Fruit fly (Drosophila melanogaster) whole organism, embryonic: ENCODE results near the gene GluProRS.

ENCODE experiments used
- Abd-B ChIP-seq: fragments of 200-800 bp; sonication (Bioruptor generic); optimal IDR thresholded peaks from 2 replicates; lab custom pipeline; 2018; ENCODE audit warnings: missing biosample characterization, mild to moderate bottlenecking, missing genetic modification characterization, moderate library complexity
- Ada2b ChIP-seq: fragments of 200-800 bp; sonication (Bioruptor generic); IDR thresholded peaks from 2 replicates; pipeline ENCODE4 v1.3.6; 2022; ENCODE audit warnings: missing biosample characterization, missing genetic modification characterization
- Atf-2 ChIP-seq: fragments of 200-800 bp; sonication (Bioruptor generic); optimal IDR thresholded peaks from 2 replicates; lab custom pipeline; 2016; ENCODE audit warnings: missing biosample characterization, missing genetic modification characterization
- Atf3 ChIP-seq: fragments of 200-800 bp; sonication (Bioruptor generic); optimal IDR thresholded peaks from 3 replicates; lab custom pipeline; 2016; ENCODE audit warnings: missing biosample characterization, missing genetic modification characterization
- Awh ChIP-seq: fragments of 200-800 bp; sonication (Bioruptor generic); IDR thresholded peaks from 2 replicates; pipeline ENCODE4, ENCODE4 v1.3.6; 2022; ENCODE audit warnings: missing biosample characterization, missing genetic modification characterization
- CG10462 ChIP-seq: fragments of 200-800 bp; sonication (Bioruptor generic); optimal IDR thresholded peaks from 2 replicates; lab custom pipeline; 2016; ENCODE audit warnings: missing biosample characterization, missing genetic modification characterization
- CG10959 ChIP-seq: fragments of 200-800 bp; sonication (Bioruptor generic); IDR thresholded peaks from 2 replicates; pipeline ENCODE4 v1.3.6; 2022; ENCODE audit warnings: missing biosample characterization, missing genetic modification characterization
- CG13775 ChIP-seq: fragments of 200-800 bp; sonication (Bioruptor generic); optimal IDR thresholded peaks from 3 replicates; lab custom pipeline; 2017; ENCODE audit warnings: missing biosample characterization, mild to moderate bottlenecking, missing genetic modification characterization
- CG13894 ChIP-seq: fragments of 200-800 bp; sonication (Bioruptor generic); optimal IDR thresholded peaks from 3 replicates; lab custom pipeline; 2018; ENCODE audit warnings: missing biosample characterization, mild to moderate bottlenecking, missing genetic modification characterization, moderate library complexity
- CG14441 ChIP-seq: fragments of 200-800 bp; sonication (Bioruptor generic); IDR thresholded peaks from 2 replicates; pipeline ENCODE4 v1.3.6; 2022; ENCODE audit warnings: missing biosample characterization, missing genetic modification characterization
- CG17359 ChIP-seq: fragments of 200-800 bp; sonication (Bioruptor generic); optimal IDR thresholded peaks from 3 replicates; lab custom pipeline; 2018; ENCODE audit warnings: missing biosample characterization, mild to moderate bottlenecking, missing genetic modification characterization, moderate library complexity
- CG17802 ChIP-seq: fragments of 200-800 bp; sonication (Bioruptor generic); optimal IDR thresholded peaks from 2 replicates; lab custom pipeline; 2018; ENCODE audit warnings: missing biosample characterization, mild to moderate bottlenecking, missing genetic modification characterization, moderate library complexity
- CG2120 ChIP-seq: fragments of 200-800 bp; sonication (Bioruptor generic); optimal IDR thresholded peaks from 3 replicates; lab custom pipeline; 2016; ENCODE audit warnings: missing biosample characterization, missing genetic modification characterization
- CG30431 ChIP-seq: fragments of 200-800 bp; sonication (Bioruptor generic); optimal IDR thresholded peaks from 2 replicates; lab custom pipeline; 2017; ENCODE audit warnings: missing biosample characterization, missing genetic modification characterization
- CG4730 ChIP-seq: fragments of 200-800 bp; sonication (Bioruptor generic); IDR thresholded peaks from 2 replicates; pipeline ENCODE4 v1.3.6; 2022; ENCODE audit warnings: missing biosample characterization, missing genetic modification characterization
- CG5245 ChIP-seq: fragments of 200-800 bp; sonication (Bioruptor generic); optimal IDR thresholded peaks from 3 replicates; lab custom pipeline; 2016; ENCODE audit warnings: missing biosample characterization, missing genetic modification characterization
- CG6765 ChIP-seq: fragments of 200-800 bp; sonication (Bioruptor generic); optimal IDR thresholded peaks from 3 replicates; lab custom pipeline; 2017; ENCODE audit warnings: missing biosample characterization, mild to moderate bottlenecking, missing genetic modification characterization
- CG6813 ChIP-seq: fragments of 200-800 bp; sonication (Bioruptor generic); optimal IDR thresholded peaks from 2 replicates; lab custom pipeline; 2017; ENCODE audit warnings: missing biosample characterization, missing genetic modification characterization, mild to moderate bottlenecking, moderate library complexity, missing genetic modification reagents
- CG9727 ChIP-seq: fragments of 200-800 bp; sonication (Bioruptor generic); optimal IDR thresholded peaks from 3 replicates; lab custom pipeline; 2017; ENCODE audit warnings: missing biosample characterization, mild to moderate bottlenecking, missing genetic modification characterization
- CoRest ChIP-seq: fragments of 200-800 bp; sonication (Bioruptor generic); optimal IDR thresholded peaks from 3 replicates; lab custom pipeline; 2018; ENCODE audit warnings: missing biosample characterization, mild to moderate bottlenecking, missing genetic modification characterization, moderate library complexity
- CrebB ChIP-seq: fragments of 200-800 bp; sonication (Bioruptor generic); optimal IDR thresholded peaks from 3 replicates; lab custom pipeline; 2018; ENCODE audit warnings: missing biosample characterization, mild to moderate bottlenecking, missing genetic modification characterization
- D ChIP-seq, 2 experiments: fragments of 200-800 bp in 1 of 2; fragments of >200 bp in 1 of 2; sonication (Bioruptor generic) in 1 of 2; optimal IDR thresholded peaks; 2 replicates in 1 of 2; 3 replicates in 1 of 2; lab custom pipeline; 2017; ENCODE audit warnings: mild to moderate bottlenecking in 1 of 2, missing biosample characterization in 1 of 2, missing genetic modification characterization in 1 of 2, missing genetic modification reagents in 1 of 2
- Dip3 ChIP-seq: fragments of 200-800 bp; sonication (Bioruptor generic); optimal IDR thresholded peaks from 3 replicates; lab custom pipeline; 2016; ENCODE audit warnings: missing biosample characterization, missing genetic modification characterization
- ERR ChIP-seq: fragments of 200-800 bp; sonication (Bioruptor generic); optimal IDR thresholded peaks from 2 replicates; lab custom pipeline; 2016; ENCODE audit warnings: missing biosample characterization, missing genetic modification characterization
- H15 ChIP-seq: fragments of 200-800 bp; sonication (Bioruptor generic); IDR thresholded peaks from 3 replicates; pipeline ENCODE4 v1.3.6; 2022; ENCODE audit warnings: missing biosample characterization, missing genetic modification characterization
- Hand ChIP-seq: fragments of 200-800 bp; sonication (Bioruptor generic); optimal IDR thresholded peaks from 2 replicates; lab custom pipeline; 2017; ENCODE audit warnings: mild to moderate bottlenecking, missing biosample characterization, missing genetic modification reagents, missing genetic modification characterization
- Hmx ChIP-seq: fragments of 200-800 bp; sonication (Bioruptor generic); optimal IDR thresholded peaks from 2 replicates; lab custom pipeline; 2016; ENCODE audit warnings: missing biosample characterization, missing genetic modification characterization
- Hr39 ChIP-seq: fragments of >200 bp; optimal IDR thresholded peaks from 2 replicates; lab custom pipeline; 2017
- Lhr ChIP-seq: fragments of 200-800 bp; sonication (Bioruptor generic); optimal IDR thresholded peaks from 3 replicates; lab custom pipeline; 2017; ENCODE audit warnings: mild to moderate bottlenecking, missing biosample characterization, missing genetic modification reagents, missing genetic modification characterization
- MESR4 ChIP-seq: fragments of 200-800 bp; sonication (Bioruptor generic); optimal IDR thresholded peaks from 2 replicates; lab custom pipeline; 2018; ENCODE audit warnings: missing biosample characterization, mild to moderate bottlenecking, missing genetic modification characterization, moderate library complexity
- NFAT ChIP-seq: fragments of 200-800 bp; sonication (Bioruptor generic); IDR thresholded peaks from 2 replicates; pipeline ENCODE4 v1.3.6; 2022; ENCODE audit warnings: missing biosample characterization, missing genetic modification characterization
- Tbp ChIP-seq: fragments of >200 bp; optimal IDR thresholded peaks from 2 replicates; lab custom pipeline; 2018; ENCODE audit warnings: missing biosample characterization, missing genetic modification characterization
- Vsx1 ChIP-seq: fragments of 200-800 bp; sonication (Bioruptor generic); optimal IDR thresholded peaks from 2 replicates; lab custom pipeline; 2017; ENCODE audit warnings: missing biosample characterization, mild to moderate bottlenecking, missing genetic modification characterization, missing genetic modification reagents
- ab ChIP-seq: fragments of 200-800 bp; sonication (Bioruptor generic); optimal IDR thresholded peaks from 2 replicates; lab custom pipeline; 2016; ENCODE audit warnings: missing biosample characterization, missing genetic modification characterization
- cato ChIP-seq: fragments of 200-800 bp; sonication (Bioruptor generic); optimal IDR thresholded peaks from 2 replicates; lab custom pipeline; 2016; ENCODE audit warnings: missing biosample characterization, missing genetic modification characterization, borderline replicate concordance
- cg ChIP-seq: fragments of 200-800 bp; sonication (Bioruptor generic); optimal IDR thresholded peaks from 3 replicates; lab custom pipeline; 2019; ENCODE audit warnings: missing biosample characterization, mild to moderate bottlenecking, missing genetic modification characterization, moderate library complexity
- dati ChIP-seq: fragments of 200-800 bp; sonication (Bioruptor generic); IDR thresholded peaks from 2 replicates; pipeline ENCODE4 v1.3.6; 2022; ENCODE audit warnings: missing biosample characterization, missing genetic modification characterization
- gfzf ChIP-seq: fragments of 200-800 bp; sonication (Bioruptor generic); optimal IDR thresholded peaks from 2 replicates; lab custom pipeline; 2016; ENCODE audit warnings: missing biosample characterization, mild to moderate bottlenecking, missing genetic modification characterization, moderate library complexity
- gsb-n ChIP-seq: fragments of 200-800 bp; sonication (Bioruptor generic); optimal IDR thresholded peaks from 3 replicates; lab custom pipeline; 2018; ENCODE audit warnings: missing biosample characterization, mild to moderate bottlenecking, missing genetic modification characterization
- hb ChIP-seq: fragments of 200-800 bp; sonication (Bioruptor generic); IDR thresholded peaks from 3 replicates; pipeline ENCODE4 v1.3.6; 2022; ENCODE audit warnings: missing biosample characterization, missing genetic modification characterization; ENCODE audit not compliant: partially characterized antibody
- lola ChIP-seq, 3 experiments: fragments of >200 bp in 2 of 3; fragments of 200-800 bp in 1 of 3; sonication (Bioruptor generic) in 1 of 3; optimal IDR thresholded peaks; 2 replicates each; lab custom pipeline; 2017 to 2019; ENCODE audit warnings: missing biosample characterization in 3 of 3, missing genetic modification characterization in 3 of 3, mild to moderate bottlenecking in 1 of 3, moderate library complexity in 1 of 3
- odd ChIP-seq: fragments of 200-800 bp; sonication (Bioruptor generic); optimal IDR thresholded peaks from 2 replicates; lab custom pipeline; 2017; ENCODE audit warnings: missing biosample characterization, mild to moderate bottlenecking, missing genetic modification characterization
- phol ChIP-seq: fragments of 200-800 bp; sonication (Bioruptor generic); optimal IDR thresholded peaks from 3 replicates; lab custom pipeline; 2018; ENCODE audit warnings: missing biosample characterization, mild to moderate bottlenecking, missing genetic modification characterization, moderate library complexity
- ro ChIP-seq: fragments of 200-800 bp; sonication (Bioruptor generic); IDR thresholded peaks from 2 replicates; pipeline ENCODE4 v1.3.6; 2022; ENCODE audit warnings: missing biosample characterization, missing genetic modification characterization
- sens-2 ChIP-seq: fragments of 200-800 bp; sonication (Bioruptor generic); IDR thresholded peaks from 2 replicates; pipeline ENCODE4 v1.3.6; 2022; ENCODE audit warnings: missing biosample characterization, missing genetic modification characterization
- shn ChIP-seq: fragments of 200-800 bp; sonication (Bioruptor generic); optimal IDR thresholded peaks from 3 replicates; lab custom pipeline; 2016; ENCODE audit warnings: missing biosample characterization, missing genetic modification characterization
- slp2 ChIP-seq: fragments of 200-800 bp; sonication (Bioruptor generic); optimal IDR thresholded peaks from 2 replicates; lab custom pipeline; 2016; ENCODE audit warnings: missing biosample characterization, missing genetic modification characterization
- ttk ChIP-seq: fragments of 200-800 bp; sonication (Bioruptor generic); IDR thresholded peaks from 2 replicates; pipeline ENCODE4 v2.1.2; 2022; ENCODE audit warnings: missing biosample characterization, missing genetic modification characterization
- wek ChIP-seq: fragments of 200-800 bp; sonication (Bioruptor generic); optimal IDR thresholded peaks from 3 replicates; lab custom pipeline; 2018; ENCODE audit warnings: missing biosample characterization, mild to moderate bottlenecking, missing genetic modification characterization, moderate library complexity
- z ChIP-seq: fragments of 200-800 bp; sonication (Bioruptor generic); IDR thresholded peaks from 3 replicates; pipeline ENCODE4 v1.3.6; 2022; ENCODE audit warnings: missing biosample characterization, missing genetic modification characterization
- zen ChIP-seq: fragments of 200-800 bp; sonication (Bioruptor generic); optimal IDR thresholded peaks from 3 replicates; lab custom pipeline; 2018; ENCODE audit warnings: missing biosample characterization, mild to moderate bottlenecking, missing genetic modification characterization, moderate library complexity

GluProRS gene

DNA sequence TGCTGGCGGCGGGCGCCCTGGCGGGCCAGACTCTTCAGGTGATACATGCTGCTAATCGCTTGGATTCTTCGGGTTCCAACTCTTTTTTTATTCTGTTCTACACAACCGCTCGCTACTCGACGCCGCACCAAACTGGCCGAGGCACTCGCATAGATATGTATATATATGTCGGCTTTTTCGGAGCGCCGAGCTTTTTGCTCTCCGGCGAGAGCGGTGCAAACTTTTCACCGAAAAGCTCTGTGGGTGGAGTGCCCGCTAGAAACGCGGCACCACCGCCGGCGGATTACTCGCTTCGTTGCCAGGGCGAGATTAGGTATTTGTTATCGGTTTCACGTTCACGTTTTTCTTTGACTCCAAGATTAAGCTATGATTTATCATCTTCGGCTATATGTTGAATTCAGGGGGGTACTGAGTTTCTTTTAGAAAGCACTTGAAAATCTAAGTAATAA lies 15.2 kb downstream of the GluProRS start, which contains the start of gene Gdh (continued):
- TF ChIP-seq CG30431 (GFP tag; lab: Kevin White, UChicago) (no peak), Awh (GFP tag; lab: Robert Waterston, UW) (peak; percentile 60; the same call in 1 of the 2 replicates), D (optimal IDR thresholded peaks at IDR 0.05; lab: Kevin White, UChicago) (no peak), D (GFP tag; optimal IDR thresholded peaks at IDR 0.05; lab: Kevin White, UChicago) (no peak), Dip3 (GFP tag; lab: Kevin White, UChicago) (peak; percentile 5), Hr39 (lab: Kevin White, UChicago) (no peak), ro (GFP tag; lab: Robert Waterston, UW) (no peak), CG10462 (GFP tag; lab: Kevin White, UChicago) (no peak), Hmx (GFP tag; lab: Kevin White, UChicago) (no peak), hb (no peak), CG13894 (peak; percentile 43), CG17359 (tag; lab: Kevin White, UChicago) (peak; percentile 22), Abd-B (GFP tag; lab: Kevin White, UChicago) (no peak), sens-2 (GFP tag; lab: Robert Waterston, UW) (no peak), shn (GFP tag; lab: Kevin White, UChicago) (no peak), H15 (no peak), Vsx1 (GFP tag; lab: Kevin White, UChicago) (no peak), CG10959 (no peak), Atf3 (GFP tag; lab: Kevin White, UChicago) (no peak), CG6765 (peak; percentile 21), CG17802 (tag; lab: Kevin White, UChicago) (no peak), CG13775 (GFP tag; lab: Kevin White, UChicago) (no peak), lola (GFP tag; optimal IDR thresholded peaks at IDR 0.05; lab: Kevin White, UChicago) (no peak), CG6813 (GFP tag; lab: Kevin White, UChicago) (no peak), ttk (GFP tag; lab: Robert Waterston, UW) (no peak), Tbp (GFP tag; lab: Kevin White, UChicago) (no peak), cg (no peak), CG9727 (GFP tag; lab: Kevin White, UChicago) (peak; percentile 23), CG14441 (GFP tag; lab: Robert Waterston, UW) (no peak), CG4730 (GFP tag; lab: Robert Waterston, UW) (no peak), phol (tag; lab: Kevin White, UChicago) (no peak), cato (GFP tag; lab: Kevin White, UChicago) (no peak), slp2 (GFP tag; lab: Kevin White, UChicago) (no peak), Atf-2 (GFP tag; lab: Kevin White, UChicago) (no peak), gfzf (GFP tag; lab: Kevin White, UChicago) (no peak), NFAT (GFP tag; lab: Robert Waterston, UW) (peak; percentile 59), dati (GFP tag; lab: Robert Waterston, UW) (no peak), ERR (GFP tag; lab: Kevin White, UChicago) (peak; percentile 40), wek (GFP tag; lab: Kevin White, UChicago) (no peak), MESR4 (GFP tag; lab: Kevin White, UChicago) (peak; percentile 18), CG2120 (peak; percentile 9), Ada2b (no peak), Lhr (no peak), odd (no peak), gsb-n (tag; lab: Kevin White, UChicago) (no peak), Hand (GFP tag; lab: Kevin White, UChicago) (peak; percentile 65), CrebB (peak; percentile 41), ab (GFP tag; lab: Kevin White, UChicago) (no peak), CG5245 (GFP tag; lab: Kevin White, UChicago) (no peak), CoRest (no peak), zen (tag; lab: Kevin White, UChicago) (no peak), z (GFP tag; lab: Robert Waterston, UW) (no peak)
